Fruit fly (Drosophila melanogaster) S2 (cell line): ENCODE results near the gene Pgant35A.

Experiments
- CG8478 ChIP-seq: fragments of >200 bp; optimal IDR thresholded peaks from 2 replicates; lab custom pipeline; 2018
- CTCF ChIP-seq, 2 experiments: fragments of >200 bp; optimal IDR thresholded peaks; 2 replicates each; lab custom pipeline; 2018

DNA sequence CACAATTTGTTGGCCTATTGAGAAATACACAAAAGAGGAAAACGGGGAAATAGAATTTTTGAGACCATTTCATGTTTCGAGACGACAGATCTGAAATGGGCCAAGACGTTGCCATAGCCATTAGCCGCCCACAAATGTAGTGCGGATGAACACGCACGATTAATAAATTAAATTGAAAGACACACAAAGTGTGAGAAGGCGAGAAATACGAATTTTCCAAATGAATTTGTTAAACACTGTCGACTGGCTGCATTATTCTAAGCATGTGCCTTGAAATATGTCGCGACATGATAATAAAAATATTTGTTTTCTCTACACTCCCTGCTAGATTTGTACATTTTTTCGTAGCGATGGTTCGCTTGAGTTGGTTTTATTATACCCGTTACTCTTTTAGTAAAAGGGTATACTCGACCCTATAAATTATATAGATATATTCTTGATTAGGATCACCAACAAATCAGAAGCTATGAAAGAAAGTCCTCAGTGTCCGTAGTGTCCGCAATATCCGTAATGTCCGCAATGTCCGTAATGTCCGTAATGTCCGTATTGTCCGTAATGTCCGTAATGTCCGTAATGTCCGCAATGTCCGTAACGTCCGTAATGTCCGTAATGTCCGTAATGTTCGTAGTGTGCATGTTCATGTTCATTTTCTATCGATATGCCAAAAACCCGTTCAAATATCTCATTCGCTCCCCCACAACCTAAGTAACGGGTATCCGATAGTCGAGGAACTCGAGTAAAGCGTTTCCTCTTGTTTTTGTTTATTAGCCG is 17.6 kb downstream of the Pgant35A start:
- TF ChIP-seq CG8478 (lab: Kevin White, UChicago) (no peak), CTCF (optimal IDR thresholded peaks at IDR 0.05; lab: Kevin White, UChicago) (no peak)
